Worm (Caenorhabditis elegans) whole organism, young adult: ENCODE data around the gene trm-1.

Experiments
- F10E7.11 ChIP-seq: sonication (generic microtip); optimal IDR thresholded peaks from 2 replicates; lab custom pipeline; 2017; ENCODE audit warnings: mild to moderate bottlenecking, missing genetic modification characterization, moderate library complexity, missing compliant biosample characterization
- akir-1 ChIP-seq: fragments of 200-800 bp; sonication (Bioruptor generic); optimal IDR thresholded peaks from 2 replicates; lab custom pipeline; 2018; ENCODE audit warnings: mild to moderate bottlenecking, missing genetic modification characterization, moderate library complexity, missing compliant biosample characterization
- ama-1 ChIP-seq, 3 experiments: fragments of 150-350 bp in 1 of 3; sonication (generic microtip) in 2 of 3; optimal IDR thresholded peaks; 2 replicates each; lab custom pipeline; 2014 to 2018; ENCODE audit warnings: missing biosample characterization in 2 of 3, missing genetic modification characterization in 2 of 3, missing genetic modification reagents in 2 of 3
- atf-7 ChIP-seq: sonication (generic microtip); optimal IDR thresholded peaks from 2 replicates; lab custom pipeline; 2017; ENCODE audit warnings: mild to moderate bottlenecking, missing genetic modification characterization, missing compliant biosample characterization
- hmg-20 ChIP-seq: fragments of 200-800 bp; sonication (Bioruptor generic); IDR thresholded peaks from 2 replicates; pipeline ENCODE4 v1.3.6; 2022; ENCODE audit warnings: missing genetic modification reagents, missing genetic modification characterization, missing compliant biosample characterization

DNA sequence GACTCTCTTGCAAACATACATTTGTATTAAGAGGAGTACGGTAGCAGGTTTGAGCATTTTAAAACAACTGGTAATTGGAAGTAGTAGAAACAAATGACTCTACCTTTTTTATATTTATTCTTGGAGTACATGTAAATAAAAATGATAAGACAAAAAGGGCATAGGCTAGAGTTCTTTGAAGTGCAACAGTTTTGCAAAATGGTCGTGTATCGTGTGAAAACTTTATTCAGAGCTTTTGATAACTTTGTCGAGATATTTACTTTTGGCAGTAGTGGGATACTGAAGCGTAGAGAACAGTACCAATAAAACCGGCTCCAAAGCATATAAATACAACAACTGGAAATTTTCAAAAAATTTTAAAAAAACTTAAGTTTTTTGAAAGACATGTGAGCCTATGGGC lies 18.8 kb downstream of the trm-1 start, which contains the start of gene cest-1.1:
- TF ChIP-seq F10E7.11 (tag; lab: Kevin White, UChicago) (no peak), hmg-20 (GFP tag; lab: Robert Waterston, UW) (no peak), ama-1 (optimal IDR thresholded peaks at IDR 0.05; lab: Kevin White, UChicago) (no peak), ama-1 (GFP tag; optimal IDR thresholded peaks at IDR 0.05; lab: Kevin White, UChicago) (no peak), akir-1 (GFP tag; lab: Kevin White, UChicago) (no peak), atf-7 (tag; lab: Kevin White, UChicago) (no peak)
